Fruit fly (Drosophila melanogaster): ENCODE results near the gene Mrp4.
A peak's percentile ranks its signal among the peaks of the same experiment; 100 is the strongest.

The Mrp4 gene

DNA sequence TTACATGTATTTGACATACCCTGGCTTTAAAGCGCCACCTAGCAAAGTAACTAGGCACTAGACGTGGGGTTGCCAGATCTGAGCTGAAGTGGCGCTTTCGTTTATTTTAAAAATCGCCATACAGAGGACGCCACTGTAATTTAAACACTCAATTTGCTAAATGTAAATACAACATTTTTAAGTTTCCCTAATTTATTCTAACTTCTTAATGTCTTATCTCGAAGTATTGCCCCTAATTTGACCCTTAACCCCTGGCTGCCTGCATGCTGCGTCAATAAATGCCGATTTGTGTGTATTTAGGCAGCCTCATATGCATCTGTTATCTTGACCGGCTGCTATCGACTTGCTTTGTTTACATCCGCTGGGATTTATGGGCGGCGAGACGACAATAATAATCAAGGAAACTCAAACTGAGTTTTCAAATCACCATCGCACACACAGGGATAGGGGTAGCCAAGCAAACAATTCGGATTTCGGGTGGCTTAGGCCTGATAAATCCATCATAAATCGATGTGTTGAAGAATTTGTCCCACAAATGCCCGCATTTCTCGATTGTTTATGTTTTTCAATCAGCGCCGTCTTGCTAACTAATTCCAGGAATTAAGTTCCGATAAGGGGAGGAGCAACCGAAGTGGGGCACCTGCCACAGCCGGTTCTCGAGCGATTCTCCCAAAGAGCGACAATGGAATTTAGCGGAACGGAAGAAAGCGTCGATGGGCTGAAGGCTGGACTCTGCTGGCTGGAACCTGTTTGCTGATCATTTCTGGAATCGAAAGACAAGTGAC, 44.4 kb downstream of the Mrp4 start (continued):
- TF ChIP-seq ewg (GFP tag; optimal IDR thresholded peaks at IDR 0.05) (peak; percentile 5), Ada2b (GFP tag; IDR thresholded peaks at IDR 0.05) (peak; percentile 40; the same call in 1 of the 2 replicates), Antp (GFP tag; optimal IDR thresholded peaks at IDR 0.05) (peak; percentile 22), HmgD (GFP tag; optimal IDR thresholded peaks at IDR 0.05) (peak; percentile 46), CG2202 (tag; optimal IDR thresholded peaks at IDR 0.05) (peak; percentile 33), repo (GFP tag; optimal IDR thresholded peaks at IDR 0.05) (peak; percentile 3), CG18764 (GFP tag; optimal IDR thresholded peaks at IDR 0.05) (peak; percentile 55), CG4424 (GFP tag; optimal IDR thresholded peaks at IDR 0.05) (peak; percentile 57)

DNA sequence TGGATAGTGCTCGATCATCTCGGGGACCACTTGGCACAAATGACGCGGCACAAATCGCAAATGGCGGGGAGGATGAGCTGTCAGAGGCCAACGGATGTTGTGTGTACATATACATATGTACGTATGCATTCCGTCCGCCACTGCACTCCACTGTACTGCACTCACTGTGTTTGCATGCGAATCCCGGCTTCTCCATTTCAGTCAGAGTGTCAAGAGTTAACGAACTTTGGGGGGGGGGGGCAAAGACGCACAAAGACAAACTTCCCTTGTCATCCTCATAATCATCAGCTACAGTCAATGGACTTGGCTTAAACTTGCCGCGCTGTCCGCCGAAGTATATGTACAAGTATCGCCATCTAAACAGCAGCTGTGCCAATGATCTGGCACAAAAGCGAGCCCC, 45.1 kb downstream of the Mrp4 start:
- TF ChIP-seq CG18476 (GFP tag; optimal IDR thresholded peaks at IDR 0.05), result no peak
- TF ChIP-seq HLH54F (GFP tag; optimal IDR thresholded peaks at IDR 0.05), result no peak
- TF ChIP-seq sens (GFP tag), result peak; percentile 25
- no peak for TF ChIP-seq hb (GFP tag; IDR thresholded peaks at IDR 0.05; ENCODE audit: partially characterized antibody)
- no peak for TF ChIP-seq wor (GFP tag; IDR thresholded peaks at IDR 0.05)
- no peak for TF ChIP-seq Camta (GFP tag; optimal IDR thresholded peaks at IDR 0.05)
- TF ChIP-seq CG7987 (GFP tag; optimal IDR thresholded peaks at IDR 0.05), result no peak
- TF ChIP-seq Abd-B (GFP tag; optimal IDR thresholded peaks at IDR 0.05), result no peak
- TF ChIP-seq CTCF (GFP tag; optimal IDR thresholded peaks at IDR 0.05), result no peak
- no peak for TF ChIP-seq CG16779 (GFP tag; IDR thresholded peaks at IDR 0.05)
- 0 out of 2 replicates have a peak, but pooled peaks have one; percentile 15 for TF ChIP-seq crol (GFP tag; IDR thresholded peaks at IDR 0.05)
- TF ChIP-seq ase (GFP tag; IDR thresholded peaks at IDR 0.05), result 0 out of 3 replicates have a peak, but pooled peaks have one; percentile 6
- TF ChIP-seq run (tag; optimal IDR thresholded peaks at IDR 0.05), result no peak
- no peak for TF ChIP-seq vvl (GFP tag; IDR thresholded peaks at IDR 0.05)
- no peak for TF ChIP-seq kay (GFP tag; optimal IDR thresholded peaks at IDR 0.05)
- TF ChIP-seq CG8388 (GFP tag; optimal IDR thresholded peaks at IDR 0.05), result no peak
- no peak for TF ChIP-seq Sry-δ (GFP tag; optimal IDR thresholded peaks at IDR 0.05)

DNA sequence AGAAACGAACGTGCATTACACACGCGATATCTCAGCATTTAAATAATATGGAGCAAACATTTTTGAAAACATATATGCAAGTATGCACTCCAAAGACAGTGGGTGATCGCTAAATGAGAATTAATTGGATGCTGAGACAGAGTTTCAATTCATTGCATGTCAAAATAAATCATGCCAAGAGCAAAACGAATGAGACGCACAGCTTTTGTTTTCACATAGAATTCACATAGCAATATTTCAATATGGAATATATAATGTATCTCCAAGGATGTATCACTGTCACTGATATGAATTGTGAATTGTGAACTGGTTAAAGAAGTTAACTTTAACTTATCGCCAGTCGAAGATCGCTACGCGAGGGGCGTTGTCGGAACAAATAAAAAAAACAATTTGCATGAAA, 45.5 kb downstream of the Mrp4 start:
- TF ChIP-seq Drgx (GFP tag; IDR thresholded peaks at IDR 0.05), result peak; percentile 54; the same call in 1 of the 2 replicates
- no peak for TF ChIP-seq Dip2 (GFP tag; IDR thresholded peaks at IDR 0.05)
- no peak for TF ChIP-seq CG15514 (GFP tag; optimal IDR thresholded peaks at IDR 0.05)
- TF ChIP-seq CG6654 (GFP tag; optimal IDR thresholded peaks at IDR 0.05), result no peak
- no peak for TF ChIP-seq CG31365 (tag; optimal IDR thresholded peaks at IDR 0.05)
- no peak for TF ChIP-seq CG32532 (GFP tag; IDR thresholded peaks at IDR 0.05)
- no peak for TF ChIP-seq CG5953 (GFP tag; IDR thresholded peaks at IDR 0.05)
- peak; percentile 26 for TF ChIP-seq lbe (GFP tag; optimal IDR thresholded peaks at IDR 0.05)
- TF ChIP-seq HHEX (GFP tag; optimal IDR thresholded peaks at IDR 0.05), result no peak
- TF ChIP-seq crp (GFP tag; optimal IDR thresholded peaks at IDR 0.05), result no peak
- TF ChIP-seq CG12659 (GFP tag; optimal IDR thresholded peaks at IDR 0.05), result no peak
- no peak for TF ChIP-seq croc (GFP tag; conservative IDR thresholded peaks at IDR 0.05)
- TF ChIP-seq Dek (tag; optimal IDR thresholded peaks at IDR 0.05), result no peak
- TF ChIP-seq CG12236 (GFP tag; optimal IDR thresholded peaks at IDR 0.05), result no peak
- TF ChIP-seq GATAe (GFP tag; conservative IDR thresholded peaks at IDR 0.05), result no peak
